Fruit fly (Drosophila melanogaster): ENCODE measurements around the gene DZIP1.

dm6 chr3R:24566756-24567426 is 51.8 kb downstream of the DZIP1 start:
- peak; percentile 25 for TF ChIP-seq Clk (GFP tag; optimal IDR thresholded peaks at IDR 0.05)
- peak; percentile 40 for TF ChIP-seq CG7101 (tag; optimal IDR thresholded peaks at IDR 0.05)
- no peak for TF ChIP-seq tj (GFP tag; optimal IDR thresholded peaks at IDR 0.05)
- TF ChIP-seq cnc (optimal IDR thresholded peaks at IDR 0.05), result peak; percentile 76 to 84

All from whole organism, adult.